Worm (Caenorhabditis elegans): ENCODE measurements around the gene ZK669.3.

DNA sequence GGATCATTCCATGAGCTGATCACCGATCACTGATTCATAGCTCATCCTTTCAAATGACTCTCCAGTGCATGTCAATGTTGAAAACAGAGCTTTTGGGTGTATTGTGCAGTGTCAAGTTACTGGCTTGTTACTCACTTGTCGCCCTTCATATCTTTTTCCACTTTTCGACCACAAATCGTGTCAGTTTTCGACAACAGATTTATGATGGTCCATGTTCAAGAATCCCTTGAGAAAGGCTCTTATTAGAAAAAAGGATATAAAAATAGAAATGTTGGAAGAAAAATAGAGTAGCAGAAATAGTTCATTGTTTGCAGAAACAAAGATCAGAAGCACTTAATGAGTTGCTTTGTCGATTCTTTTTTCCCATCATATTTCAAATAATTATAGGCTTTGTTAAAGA, 42.5 kb downstream of the ZK669.3 start:
- TF ChIP-seq Y53F4B.3 (GFP tag; IDR thresholded peaks at IDR 0.05) (no peak), lin-35 (GFP tag; optimal IDR thresholded peaks at IDR 0.05) (no peak), somi-1 (GFP tag; optimal IDR thresholded peaks at IDR 0.05) (no peak), hlh-26 (GFP tag; conservative IDR thresholded peaks at IDR 0.05) (no peak), ceh-100 (GFP tag; IDR thresholded peaks at IDR 0.05) (no peak), unc-130 (GFP tag; optimal IDR thresholded peaks at IDR 0.05) (no peak), snpc-4 (GFP tag; optimal IDR thresholded peaks at IDR 0.05) (no peak), snpc-4 (tag; optimal IDR thresholded peaks at IDR 0.05) (no peak)
